Fruit fly (Drosophila melanogaster): ENCODE results near the gene witty.

- TF ChIP-seq CG8478 (optimal IDR thresholded peaks at IDR 0.05) (no peak), CTCF (optimal IDR thresholded peaks at IDR 0.05) (no peak)
These were observed 32.6 kb downstream of the witty start, which contains the start of gene CG17292 for dm6 chr2L:8370364-8371326.
